Worm (Caenorhabditis elegans): Measurements from ENCODE around the gene B0244.17.

DNA sequence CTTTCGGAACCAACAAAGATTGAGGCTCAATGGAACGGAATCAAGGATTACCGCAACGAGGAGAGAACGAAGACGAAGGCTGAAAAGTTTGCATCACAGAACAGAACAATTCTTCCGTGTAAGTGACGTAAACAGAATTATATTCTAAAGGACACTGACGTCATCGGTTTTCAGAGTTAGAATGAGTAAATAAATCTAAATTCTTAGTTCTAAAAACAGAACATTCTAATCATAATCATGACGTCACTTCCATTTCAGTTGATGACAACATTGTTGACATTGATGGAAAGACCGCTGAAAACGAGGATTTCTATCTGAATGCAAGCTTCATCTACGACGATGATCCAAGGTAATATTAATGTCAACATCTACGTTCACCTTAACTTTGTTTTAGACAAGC lies 31.0 kb downstream of the B0244.17 start:
- no peak for TF ChIP-seq mdl-1 (tag; optimal IDR thresholded peaks at IDR 0.05)
- TF ChIP-seq elt-1 (tag; optimal IDR thresholded peaks at IDR 0.05): no peak
- no peak for TF ChIP-seq nhr-12 (tag; optimal IDR thresholded peaks at IDR 0.05)
- no peak for TF ChIP-seq lin-39 (tag; optimal IDR thresholded peaks at IDR 0.05)
- no peak for TF ChIP-seq mbf-1 (tag; optimal IDR thresholded peaks at IDR 0.05)
- TF ChIP-seq dmd-4 (tag; optimal IDR thresholded peaks at IDR 0.05): no peak
- TF ChIP-seq unc-62 (GFP tag; optimal IDR thresholded peaks at IDR 0.05): no peak
- no peak for TF ChIP-seq nhr-237 (tag; optimal IDR thresholded peaks at IDR 0.05)
- TF ChIP-seq ama-1 (optimal IDR thresholded peaks at IDR 0.05): no peak
- no peak for TF ChIP-seq aly-2 (tag; optimal IDR thresholded peaks at IDR 0.05)
